Fruit fly (Drosophila melanogaster): ENCODE measurements around the gene CG33695.

Gene CG33695

dm6 chr2L:11277927-11278351 is at the start of gene CG33695:
Gene CG33695 (plus strand): TSS chr2L:11278021.
- peak; percentile 65 for TF ChIP-seq sv (GFP tag; optimal IDR thresholded peaks at IDR 0.05)
- peak; percentile 83 for TF ChIP-seq h (GFP tag; optimal IDR thresholded peaks at IDR 0.05)
- TF ChIP-seq fru (GFP tag; optimal IDR thresholded peaks at IDR 0.05), result peak; percentile 84
- no peak for TF ChIP-seq Abd-B (GFP tag; optimal IDR thresholded peaks at IDR 0.05)
- peak; percentile 82 for TF ChIP-seq OdsH (GFP tag; optimal IDR thresholded peaks at IDR 0.05)
- TF ChIP-seq sage (GFP tag; optimal IDR thresholded peaks at IDR 0.05), result peak; percentile 34
- TF ChIP-seq rgr (GFP tag; optimal IDR thresholded peaks at IDR 0.05), result peak; percentile 81
- TF ChIP-seq Hr83 (GFP tag; optimal IDR thresholded peaks at IDR 0.05; ENCODE audit: poor library complexity, severe bottlenecking), result peak; percentile 89
- no peak for TF ChIP-seq CrebA (GFP tag; optimal IDR thresholded peaks at IDR 0.05; ENCODE audit: borderline replicate concordance)
- TF ChIP-seq Rel (GFP tag; optimal IDR thresholded peaks at IDR 0.05), result no peak
- TF ChIP-seq Rel (tag; optimal IDR thresholded peaks at IDR 0.05), result peak; percentile 27
- TF ChIP-seq Dif (GFP tag; optimal IDR thresholded peaks at IDR 0.05; ENCODE audit: partially characterized antibody), result no peak
- peak; percentile 26 for TF ChIP-seq CG32264 (GFP tag; optimal IDR thresholded peaks at IDR 0.05)
- TF ChIP-seq dmrt93B (GFP tag; optimal IDR thresholded peaks at IDR 0.05), result no peak
- no peak for TF ChIP-seq Mio (GFP tag; optimal IDR thresholded peaks at IDR 0.05)
- no peak for TF ChIP-seq tai (GFP tag; optimal IDR thresholded peaks at IDR 0.05)
- peak; percentile 44 for TF ChIP-seq HLH106 (tag; optimal IDR thresholded peaks at IDR 0.05)
- no peak for TF ChIP-seq pan (optimal IDR thresholded peaks at IDR 0.05)
- no peak for TF ChIP-seq Sp1 (GFP tag; optimal IDR thresholded peaks at IDR 0.05)
- peak; percentile 69 for TF ChIP-seq psq (GFP tag; optimal IDR thresholded peaks at IDR 0.05)
- no peak for TF ChIP-seq dl (GFP tag; optimal IDR thresholded peaks at IDR 0.05; ENCODE audit: insufficient read depth in 1 of 2, partially characterized antibody in 2 of 2)
- peak in 1 of 2 experiments; percentile 87 for TF ChIP-seq foxo (GFP tag; optimal IDR thresholded peaks at IDR 0.05)
- no peak for TF ChIP-seq N (GFP tag; optimal IDR thresholded peaks at IDR 0.05)
- TF ChIP-seq woc (GFP tag; optimal IDR thresholded peaks at IDR 0.05), result no peak
- peak; percentile 71 for TF ChIP-seq ey (GFP tag; optimal IDR thresholded peaks at IDR 0.05)
- peak; percentile 80 for TF ChIP-seq Jra (GFP tag; optimal IDR thresholded peaks at IDR 0.05)
- TF ChIP-seq dsf (GFP tag; optimal IDR thresholded peaks at IDR 0.05; ENCODE audit: borderline replicate concordance), result peak; percentile 37
- peak; percentile 81 for TF ChIP-seq br (GFP tag; optimal IDR thresholded peaks at IDR 0.05)
- peak; percentile 42 for TF ChIP-seq CG9705 (GFP tag; optimal IDR thresholded peaks at IDR 0.05)
- TF ChIP-seq Dfd (GFP tag; optimal IDR thresholded peaks at IDR 0.05), result no peak
- no peak for TF ChIP-seq brk (GFP tag; optimal IDR thresholded peaks at IDR 0.05)
- peak; percentile 30 for TF ChIP-seq jim (GFP tag; optimal IDR thresholded peaks at IDR 0.05)
- no peak for TF ChIP-seq Vsx2 (GFP tag; optimal IDR thresholded peaks at IDR 0.05; ENCODE audit: partially characterized antibody)
- TF ChIP-seq lola (GFP tag; optimal IDR thresholded peaks at IDR 0.05), result no peak
- peak; percentile 90 for TF ChIP-seq Hnf4 (GFP tag; optimal IDR thresholded peaks at IDR 0.05)
- TF ChIP-seq GATAd (GFP tag; optimal IDR thresholded peaks at IDR 0.05), result peak; percentile 16
- TF ChIP-seq Myc (optimal IDR thresholded peaks at IDR 0.05), result no peak
- TF ChIP-seq Hr78 (GFP tag; optimal IDR thresholded peaks at IDR 0.05), result no peak
- no peak for TF ChIP-seq usp (GFP tag; optimal IDR thresholded peaks at IDR 0.05)

- TF ChIP-seq Myc (optimal IDR thresholded peaks at IDR 0.05), result no peak
- TF ChIP-seq jim (GFP tag; optimal IDR thresholded peaks at IDR 0.05), result no peak
- no peak for TF ChIP-seq OdsH (GFP tag; optimal IDR thresholded peaks at IDR 0.05)
- TF ChIP-seq Hnf4 (GFP tag; optimal IDR thresholded peaks at IDR 0.05), result no peak
- no peak for TF ChIP-seq CG32264 (GFP tag; optimal IDR thresholded peaks at IDR 0.05)
- TF ChIP-seq CG9705 (GFP tag; optimal IDR thresholded peaks at IDR 0.05), result no peak
- TF ChIP-seq br (GFP tag; optimal IDR thresholded peaks at IDR 0.05), result no peak
- no peak for TF ChIP-seq pan (optimal IDR thresholded peaks at IDR 0.05)
- TF ChIP-seq Dfd (GFP tag; optimal IDR thresholded peaks at IDR 0.05), result no peak
- TF ChIP-seq N (GFP tag; optimal IDR thresholded peaks at IDR 0.05), result no peak
- no peak for TF ChIP-seq Vsx2 (GFP tag; optimal IDR thresholded peaks at IDR 0.05; ENCODE audit: partially characterized antibody)
Observed at dm6 chr2L:11228039-11228438, 49.8 kb upstream of the CG33695 start.
